Fruit fly (Drosophila melanogaster) whole organism, pupa: ENCODE results near the gene CG14646.

Source experiments
- CG13204 ChIP-seq: fragments of 200-800 bp; sonication (Bioruptor generic); optimal IDR thresholded peaks from 2 replicates; lab custom pipeline; 2018; ENCODE audit warnings: missing biosample characterization, mild to moderate bottlenecking, missing genetic modification characterization, moderate library complexity
- CG4496 ChIP-seq: fragments of 200-800 bp; sonication (Bioruptor generic); IDR thresholded peaks from 3 replicates; pipeline ENCODE4 v1.3.6; 2022; ENCODE audit warnings: missing biosample characterization, missing genetic modification characterization

DNA sequence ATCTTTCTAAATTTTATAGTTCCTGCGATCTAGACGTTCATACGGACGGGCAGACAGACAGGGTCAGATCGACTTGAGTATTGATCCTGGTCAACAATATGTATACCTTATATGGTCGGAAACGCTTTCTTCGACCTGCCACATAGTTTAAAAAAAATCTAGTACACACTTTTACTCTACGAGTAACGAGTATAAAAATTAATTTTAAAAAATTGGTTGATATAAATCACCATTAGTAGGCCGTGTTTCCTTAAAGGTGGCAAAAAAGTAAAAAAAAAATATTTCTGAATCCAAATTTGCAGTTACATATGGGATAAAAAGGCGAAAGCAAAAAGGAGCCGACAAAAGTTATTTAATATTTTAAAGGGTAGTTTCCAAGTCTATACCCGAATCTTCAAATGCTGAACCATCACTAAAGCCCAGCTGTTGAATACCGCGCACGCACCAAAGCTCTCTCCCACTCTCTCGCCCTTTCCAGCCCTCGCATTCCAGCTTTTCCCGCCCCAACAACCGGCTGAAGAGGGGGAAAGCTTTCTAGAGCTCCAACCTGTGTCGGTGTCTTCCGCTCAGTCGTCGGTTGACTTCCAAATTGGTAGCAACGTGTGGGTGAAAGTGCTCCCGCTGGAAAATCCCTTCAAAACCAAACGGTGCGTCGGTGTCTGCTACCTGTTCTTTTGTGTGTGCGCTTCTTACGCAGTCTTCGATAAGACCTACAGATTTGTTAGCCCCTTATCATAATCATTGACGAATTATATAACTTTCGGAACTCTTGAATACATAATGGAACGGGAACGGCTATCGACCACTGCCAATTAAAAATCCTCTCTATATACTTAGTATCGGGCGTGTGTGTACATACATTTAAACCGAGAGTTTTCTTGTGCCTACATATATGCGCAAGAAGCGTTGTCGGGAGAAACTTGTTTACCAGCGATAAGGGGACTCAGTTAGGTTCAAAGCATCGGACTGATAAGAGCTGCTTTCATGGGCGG is 11.5 kb upstream of the CG14646 start, which contains the start of gene Sfxn1-3:
- no peak for TF ChIP-seq CG4496 (GFP tag; lab: Robert Waterston, UW)
- no peak for TF ChIP-seq CG13204
